Worm (Caenorhabditis elegans) whole organism, late embryonic: ENCODE measurements around the gene ins-7.

Source experiments
- ahr-1 ChIP-seq: sonication (generic microtip); optimal IDR thresholded peaks from 2 replicates; lab custom pipeline; 2016; ENCODE audit warnings: missing genetic modification characterization, missing compliant biosample characterization
- ceh-18 ChIP-seq: sonication (generic microtip); optimal IDR thresholded peaks from 2 replicates; lab custom pipeline; 2016; ENCODE audit warnings: missing genetic modification characterization, missing compliant biosample characterization
- ceh-45 ChIP-seq: fragments of 200-800 bp; sonication (Bioruptor generic); IDR thresholded peaks from 2 replicates; pipeline ENCODE4 v1.3.6; 2022; ENCODE audit warnings: missing genetic modification reagents, missing genetic modification characterization, missing compliant biosample characterization
- dve-1 ChIP-seq: sonication (generic microtip); optimal IDR thresholded peaks from 2 replicates; lab custom pipeline; 2017; ENCODE audit warnings: antibody characterized with exemption, mild to moderate bottlenecking, missing genetic modification characterization, missing compliant biosample characterization
- eyg-1 ChIP-seq: sonication (generic microtip); optimal IDR thresholded peaks from 2 replicates; lab custom pipeline; 2016; ENCODE audit warnings: missing genotype, missing genetic modification characterization, missing compliant biosample characterization
- mec-3 ChIP-seq: sonication (generic microtip); optimal IDR thresholded peaks from 2 replicates; lab custom pipeline; 2016; ENCODE audit warnings: borderline replicate concordance, missing genetic modification characterization, missing compliant biosample characterization
- ref-2 ChIP-seq: sonication (generic microtip); optimal IDR thresholded peaks from 2 replicates; lab custom pipeline; 2016; ENCODE audit warnings: missing genetic modification characterization, missing compliant biosample characterization
- sox-2 ChIP-seq: fragments of 200-800 bp; sonication (Bioruptor generic); IDR thresholded peaks from 2 replicates; pipeline ENCODE4 v1.3.6; 2022; ENCODE audit warnings: missing genetic modification reagents, missing genetic modification characterization, missing compliant biosample characterization

DNA sequence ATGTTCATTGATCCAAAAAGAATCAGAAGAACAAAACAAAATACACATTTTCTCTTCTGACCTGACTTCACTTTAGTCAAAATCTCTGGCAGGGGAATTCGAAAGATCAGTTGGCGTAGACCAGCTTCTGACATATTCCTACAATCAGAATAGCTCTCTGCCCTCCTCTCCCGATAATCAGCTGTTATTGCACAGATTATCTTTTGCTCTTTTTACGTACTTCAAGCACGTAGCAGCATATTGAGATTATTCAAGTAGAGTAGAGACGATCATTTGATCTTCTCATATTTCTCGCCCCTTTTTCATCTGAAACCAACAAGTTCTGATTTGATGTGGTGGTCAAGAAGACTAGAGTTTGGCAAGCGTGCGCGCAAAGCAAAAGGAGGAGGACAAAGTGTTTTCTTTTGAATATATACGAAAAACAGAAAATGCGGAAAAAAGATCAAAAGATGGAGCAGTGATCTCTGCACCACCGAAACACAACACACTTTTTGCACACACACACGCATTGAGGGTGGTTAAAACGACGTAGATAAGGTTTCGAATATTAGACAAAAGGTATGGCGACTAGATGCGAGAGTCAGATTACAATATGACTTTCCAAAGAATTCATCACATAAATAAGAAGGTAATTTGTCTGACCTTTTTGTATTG is 8.8 kb downstream of the ins-7 start:
- TF ChIP-seq mec-3 (tag; lab: Kevin White, UChicago) (no peak), ref-2 (tag; lab: Kevin White, UChicago) (no peak), ceh-18 (no peak), dve-1 (tag; lab: Kevin White, UChicago) (no peak), eyg-1 (tag; lab: Kevin White, UChicago) (no peak), sox-2 (GFP tag; lab: Robert Waterston, UW) (no peak), ahr-1 (tag; lab: Kevin White, UChicago) (no peak), ceh-45 (no peak)
